Fruit fly (Drosophila melanogaster): ENCODE data around the gene CG10801.
A peak's percentile ranks its signal among the peaks of the same experiment; 100 is the strongest.

Gene CG10801

dm6 chrX:3460140-3460642 lies at the start of gene CG10801, which contains the start of gene CG16782:
Gene CG10801 (plus strand): TSS chrX:3460592.
Gene CG16782 (minus strand): TSS chrX:3460240.
- TF ChIP-seq D1 (tag; optimal IDR thresholded peaks at IDR 0.05) (no peak), CG8301 (tag; optimal IDR thresholded peaks at IDR 0.05) (no peak), Snoo (tag; optimal IDR thresholded peaks at IDR 0.05) (no peak), Pif1B (GFP tag; optimal IDR thresholded peaks at IDR 0.05) (no peak), CG4496 (GFP tag; IDR thresholded peaks at IDR 0.05) (no peak), CG32121 (GFP tag; IDR thresholded peaks at IDR 0.05) (no peak), CG14655 (GFP tag; optimal IDR thresholded peaks at IDR 0.05) (no peak), CG9948 (tag; optimal IDR thresholded peaks at IDR 0.05) (no peak), EcR (GFP tag; optimal IDR thresholded peaks at IDR 0.05) (no peak), CG12605 (GFP tag; IDR thresholded peaks at IDR 0.05) (no peak), rn (GFP tag; IDR thresholded peaks at IDR 0.05) (no peak), gl (tag; optimal IDR thresholded peaks at IDR 0.05) (no peak), Ets98B (GFP tag; IDR thresholded peaks at IDR 0.05) (no peak)

DNA sequence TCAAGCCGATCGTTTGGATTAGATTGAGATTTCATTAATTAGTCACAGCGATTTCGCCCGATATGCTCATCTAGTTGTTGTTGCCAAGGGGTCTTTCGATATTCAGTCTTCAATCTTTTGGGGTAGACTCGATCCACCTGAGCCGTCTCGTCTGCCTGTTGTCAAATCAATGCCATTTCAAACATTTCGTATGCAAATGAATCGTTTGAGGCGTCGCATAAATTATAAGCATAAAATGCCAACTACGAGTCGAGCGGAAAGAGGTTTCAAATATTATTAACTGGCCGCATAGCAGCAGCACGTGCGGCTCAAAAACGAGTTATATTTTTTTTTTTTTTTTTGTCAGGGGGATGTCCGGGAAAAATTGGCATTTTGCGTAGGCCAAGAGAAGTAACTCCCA lies 49.0 kb upstream of the CG10801 start:
- TF ChIP-seq CG10348 (GFP tag; IDR thresholded peaks at IDR 0.05): no peak
- no peak for TF ChIP-seq CG8301 (tag; optimal IDR thresholded peaks at IDR 0.05)
- TF ChIP-seq gl (tag; optimal IDR thresholded peaks at IDR 0.05): no peak
- no peak for TF ChIP-seq EcR (GFP tag; optimal IDR thresholded peaks at IDR 0.05)
- no peak for TF ChIP-seq CG34367 (tag; optimal IDR thresholded peaks at IDR 0.05)
- TF ChIP-seq CG17806 (tag; optimal IDR thresholded peaks at IDR 0.05): no peak
- no peak for TF ChIP-seq CG13204 (GFP tag; optimal IDR thresholded peaks at IDR 0.05)
- TF ChIP-seq Pif1A (GFP tag; optimal IDR thresholded peaks at IDR 0.05): no peak
- no peak for TF ChIP-seq Snoo (tag; optimal IDR thresholded peaks at IDR 0.05)
- no peak for TF ChIP-seq Pif1B (GFP tag; optimal IDR thresholded peaks at IDR 0.05)
- no peak for TF ChIP-seq CG4496 (GFP tag; IDR thresholded peaks at IDR 0.05)

DNA sequence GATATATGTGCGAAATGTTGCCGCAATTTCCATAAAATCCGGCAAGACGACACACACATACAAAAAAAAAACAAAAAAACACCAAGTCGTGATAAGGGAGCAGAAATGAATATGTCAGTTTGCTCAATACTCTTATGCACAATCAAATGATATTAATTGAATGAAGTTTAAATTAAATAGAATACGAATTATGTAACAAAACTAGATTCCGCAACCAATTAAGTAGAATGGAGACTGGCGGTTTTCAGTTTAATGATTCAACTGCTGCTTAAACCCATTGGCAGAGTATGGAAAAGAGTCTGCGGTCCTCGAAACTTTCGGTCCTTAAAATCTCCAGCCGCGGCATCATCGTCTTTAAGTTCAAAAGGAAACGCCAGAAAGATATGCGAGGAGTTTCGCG lies 48.6 kb upstream of the CG10801 start:
- no peak for TF ChIP-seq CG10348 (GFP tag; IDR thresholded peaks at IDR 0.05)
- peak; percentile 29 for TF ChIP-seq CG9948 (tag; optimal IDR thresholded peaks at IDR 0.05)
- no peak for TF ChIP-seq rn (GFP tag; IDR thresholded peaks at IDR 0.05)
- no peak for TF ChIP-seq CG14655 (GFP tag; optimal IDR thresholded peaks at IDR 0.05)
- no peak for TF ChIP-seq CG32121 (GFP tag; IDR thresholded peaks at IDR 0.05)
- TF ChIP-seq CG34367 (tag; optimal IDR thresholded peaks at IDR 0.05): peak; percentile 30
- TF ChIP-seq D1 (tag; optimal IDR thresholded peaks at IDR 0.05): no peak
- peak; percentile 40 for TF ChIP-seq CG15710 (tag; optimal IDR thresholded peaks at IDR 0.05)
- peak; percentile 69 for TF ChIP-seq CG8159 (tag; optimal IDR thresholded peaks at IDR 0.05)
- TF ChIP-seq Snoo (tag; optimal IDR thresholded peaks at IDR 0.05): peak; percentile 77
- TF ChIP-seq Pif1B (GFP tag; optimal IDR thresholded peaks at IDR 0.05): peak; percentile 63
- peak; percentile 52 for TF ChIP-seq CG17806 (tag; optimal IDR thresholded peaks at IDR 0.05)
- TF ChIP-seq fd96Ca (GFP tag; IDR thresholded peaks at IDR 0.05): no peak
- no peak for TF ChIP-seq EcR (GFP tag; optimal IDR thresholded peaks at IDR 0.05)
- TF ChIP-seq CG4496 (GFP tag; IDR thresholded peaks at IDR 0.05): no peak
- TF ChIP-seq CG8301 (tag; optimal IDR thresholded peaks at IDR 0.05): no peak
- peak; percentile 57 for TF ChIP-seq Pif1A (GFP tag; optimal IDR thresholded peaks at IDR 0.05)
- TF ChIP-seq gl (tag; optimal IDR thresholded peaks at IDR 0.05): no peak

DNA sequence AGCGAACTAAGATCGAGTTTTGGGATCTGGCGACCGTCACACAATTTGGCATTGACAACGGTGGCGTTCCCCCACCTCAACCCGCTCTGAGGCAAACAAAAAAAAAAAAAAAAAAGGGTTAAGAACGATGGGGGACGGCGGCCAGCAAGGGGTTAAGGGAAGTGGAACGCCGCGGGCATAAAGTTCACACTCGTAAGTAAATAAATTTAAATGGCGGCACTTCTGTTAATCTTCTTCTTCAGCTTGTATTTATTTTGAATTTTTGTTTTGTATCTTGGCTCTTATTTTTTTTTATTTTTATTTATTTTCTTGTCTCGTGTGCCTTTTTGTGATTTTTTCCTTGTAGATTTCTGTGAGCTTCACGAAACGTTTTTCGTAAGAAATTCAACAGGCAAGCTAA lies 47.5 kb upstream of the CG10801 start:
- TF ChIP-seq CG15710 (tag; optimal IDR thresholded peaks at IDR 0.05) (peak; percentile 34), Snoo (tag; optimal IDR thresholded peaks at IDR 0.05) (peak; percentile 20), CG8159 (tag; optimal IDR thresholded peaks at IDR 0.05) (peak; percentile 48), CG12605 (GFP tag; IDR thresholded peaks at IDR 0.05) (no peak), CG34367 (tag; optimal IDR thresholded peaks at IDR 0.05) (peak; percentile 12), EcR (GFP tag; optimal IDR thresholded peaks at IDR 0.05) (peak; percentile 6), gl (tag; optimal IDR thresholded peaks at IDR 0.05) (no peak), CG32121 (GFP tag; IDR thresholded peaks at IDR 0.05) (no peak), Pif1A (GFP tag; optimal IDR thresholded peaks at IDR 0.05) (peak; percentile 29), CG4496 (GFP tag; IDR thresholded peaks at IDR 0.05) (0 out of 3 replicates have a peak, but pooled peaks have one; percentile 22)

DNA sequence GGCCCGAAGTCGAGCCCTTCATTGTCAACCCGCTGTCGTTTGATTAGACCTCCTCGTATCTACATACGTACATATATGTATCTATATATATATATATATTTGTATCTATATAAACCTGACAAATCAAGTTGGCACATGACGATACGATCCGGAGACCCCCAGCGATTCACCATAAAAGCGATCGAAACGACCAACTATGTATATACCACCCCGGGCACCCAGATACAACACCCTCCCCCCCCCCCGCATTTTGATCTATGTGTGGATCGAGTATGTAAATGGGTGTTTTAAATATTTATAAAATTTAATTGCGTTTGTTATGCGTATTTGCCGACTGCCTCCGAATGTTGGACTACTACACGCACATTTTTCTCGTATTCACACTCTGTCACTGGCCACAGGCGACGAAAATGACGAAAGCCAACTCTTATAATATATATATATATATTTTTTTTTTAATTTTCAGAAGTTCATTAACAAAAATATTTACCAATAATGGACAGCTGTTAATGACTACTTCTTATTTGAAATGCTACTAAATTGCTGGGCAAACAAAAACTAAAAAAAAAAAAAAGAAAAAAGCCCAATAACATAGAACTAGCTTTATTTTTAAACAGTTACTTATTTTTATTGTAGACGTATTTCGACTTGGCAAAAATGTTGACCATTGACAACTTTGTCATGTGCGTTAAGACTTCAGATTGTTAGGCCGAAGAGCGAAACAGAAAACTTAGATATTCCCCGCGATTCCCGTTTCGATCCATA lies 46.2 kb upstream of the CG10801 start:
- no peak for TF ChIP-seq CG32121 (GFP tag; IDR thresholded peaks at IDR 0.05)
- TF ChIP-seq CG12605 (GFP tag; IDR thresholded peaks at IDR 0.05): no peak
- peak; percentile 16 for TF ChIP-seq CG8159 (tag; optimal IDR thresholded peaks at IDR 0.05)
- TF ChIP-seq Ets98B (GFP tag; IDR thresholded peaks at IDR 0.05): peak; percentile 29; the same call in 1 of the 2 replicates
- no peak for TF ChIP-seq EcR (GFP tag; optimal IDR thresholded peaks at IDR 0.05)
- TF ChIP-seq Snoo (tag; optimal IDR thresholded peaks at IDR 0.05): no peak
- no peak for TF ChIP-seq rn (GFP tag; IDR thresholded peaks at IDR 0.05)
- no peak for TF ChIP-seq gl (tag; optimal IDR thresholded peaks at IDR 0.05)
- TF ChIP-seq CG8301 (tag; optimal IDR thresholded peaks at IDR 0.05): peak; percentile 20
- TF ChIP-seq Pif1B (GFP tag; optimal IDR thresholded peaks at IDR 0.05): no peak
- TF ChIP-seq Pif1A (GFP tag; optimal IDR thresholded peaks at IDR 0.05): peak; percentile 34
- TF ChIP-seq fd96Ca (GFP tag; IDR thresholded peaks at IDR 0.05): no peak
- peak; percentile 64 for TF ChIP-seq CG14655 (GFP tag; optimal IDR thresholded peaks at IDR 0.05)
- peak; percentile 16 for TF ChIP-seq CG9948 (tag; optimal IDR thresholded peaks at IDR 0.05)
- TF ChIP-seq CG15710 (tag; optimal IDR thresholded peaks at IDR 0.05): peak; percentile 42
- peak; percentile 31 for TF ChIP-seq CG17806 (tag; optimal IDR thresholded peaks at IDR 0.05)
- TF ChIP-seq D1 (tag; optimal IDR thresholded peaks at IDR 0.05): peak; percentile 21
- TF ChIP-seq CG13204 (GFP tag; optimal IDR thresholded peaks at IDR 0.05): no peak
- no peak for TF ChIP-seq CG4496 (GFP tag; IDR thresholded peaks at IDR 0.05)
- TF ChIP-seq CG10348 (GFP tag; IDR thresholded peaks at IDR 0.05): no peak
- TF ChIP-seq CG34367 (tag; optimal IDR thresholded peaks at IDR 0.05): no peak
